Worm (Caenorhabditis elegans): ENCODE data around the gene Y69A2AR.16.

- TF ChIP-seq snpc-4 (tag; optimal IDR thresholded peaks at IDR 0.05) (no peak), jun-1 (tag; optimal IDR thresholded peaks at IDR 0.05) (no peak), sptf-1 (tag; optimal IDR thresholded peaks at IDR 0.05) (no peak), lir-3 (tag; optimal IDR thresholded peaks at IDR 0.05; ENCODE audit: poor library complexity) (no peak), unc-62 (GFP tag; optimal IDR thresholded peaks at IDR 0.05) (no peak), nhr-12 (tag; optimal IDR thresholded peaks at IDR 0.05) (no peak), unc-130 (tag; optimal IDR thresholded peaks at IDR 0.05) (no peak)
Measured at ce11 chrIV:2573122-2573521, 75.5 kb downstream of the Y69A2AR.16 start.

Measured in whole organism, L1 larva.